Worm (Caenorhabditis elegans) whole organism, L4 larva: Measurements from ENCODE around the gene F58E2.2.
A peak's percentile ranks its signal among the peaks of the same experiment; 100 is the strongest.

Experiments used
- F10B5.3 ChIP-seq: sonication (generic microtip); optimal IDR thresholded peaks from 2 replicates; lab custom pipeline; 2016; ENCODE audit warnings: mild to moderate bottlenecking, missing genetic modification characterization, missing compliant biosample characterization
- F26F4.8 ChIP-seq: fragments of 200-800 bp; sonication (Bioruptor generic); conservative IDR thresholded peaks from 2 replicates; pipeline ENCODE4 v1.3.6; 2022; ENCODE audit warnings: missing genetic modification characterization, missing compliant biosample characterization
- F37D6.2 ChIP-seq: sonication (generic microtip); optimal IDR thresholded peaks from 2 replicates; lab custom pipeline; 2016; ENCODE audit warnings: mild to moderate bottlenecking, missing genetic modification characterization, missing compliant biosample characterization
- T26A8.4 ChIP-seq: fragments of 200-800 bp; sonication (Bioruptor generic); IDR thresholded peaks from 2 replicates; pipeline ENCODE4 v1.3.6; 2022; ENCODE audit warnings: missing genetic modification characterization, missing compliant biosample characterization
- Y105C5A.15 ChIP-seq: fragments of 200-800 bp; sonication (Bioruptor generic); IDR thresholded peaks from 2 replicates; pipeline ENCODE4 v1.3.6; 2022; ENCODE audit warnings: missing genetic modification characterization, missing compliant biosample characterization
- ZK546.5 ChIP-seq, 2 experiments: sonication (generic microtip); optimal IDR thresholded peaks; 2 replicates each; lab custom pipeline; 2017; ENCODE audit warnings: missing biosample characterization in 2 of 2, missing genetic modification characterization in 2 of 2
- aha-1 ChIP-seq: fragments of 150-350 bp; peaks from one replicate; lab custom pipeline; 2014; ENCODE audit warnings: missing biosample characterization, missing genetic modification characterization
- ama-1 ChIP-seq: fragments of 150-350 bp; optimal IDR thresholded peaks from 2 replicates; lab custom pipeline; 2014; ENCODE audit warnings: inconsistent platforms, mixed read lengths
- arid-1 ChIP-seq: fragments of 200-800 bp; sonication (Bioruptor generic); conservative IDR thresholded peaks from 2 replicates; pipeline ENCODE4 v1.3.6; 2022; ENCODE audit warnings: missing genetic modification reagents, missing genetic modification characterization, missing compliant biosample characterization
- attf-4 ChIP-seq: sonication (generic microtip); optimal IDR thresholded peaks from 3 replicates; lab custom pipeline; 2017; ENCODE audit warnings: missing biosample characterization, missing genetic modification characterization
- ceh-20 ChIP-seq: fragments of 200-800 bp; sonication (Bioruptor generic); IDR thresholded peaks from 2 replicates; pipeline ENCODE4 v1.3.6; 2022; ENCODE audit warnings: missing genetic modification reagents, missing genetic modification characterization, missing compliant biosample characterization
- ceh-62 ChIP-seq: sonication (generic microtip); optimal IDR thresholded peaks from 2 replicates; lab custom pipeline; 2017; ENCODE audit warnings: missing biosample characterization, missing genetic modification characterization
- cey-2 ChIP-seq: sonication (generic microtip); optimal IDR thresholded peaks from 3 replicates; lab custom pipeline; 2017; ENCODE audit warnings: missing genetic modification characterization, mild to moderate bottlenecking, missing compliant biosample characterization, antibody characterized with exemption, borderline replicate concordance; ENCODE audit not compliant: insufficient read depth
- ctbp-1 ChIP-seq: fragments of 200-800 bp; sonication (Bioruptor generic); IDR thresholded peaks from 2 replicates; pipeline ENCODE4 v1.3.6; 2022; ENCODE audit warnings: missing genetic modification reagents, missing genetic modification characterization, missing compliant biosample characterization
- daf-16 ChIP-seq, 3 experiments: sonication (generic microtip); optimal IDR thresholded peaks; 2 replicates each; lab custom pipeline; 2016 to 2017; ENCODE audit warnings: missing genetic modification characterization in 3 of 3, missing genetic modification reagents in 3 of 3, mild to moderate bottlenecking in 2 of 3, missing compliant biosample characterization in 2 of 3, missing biosample characterization in 1 of 3, moderate library complexity in 1 of 3
- daf-8 ChIP-seq: fragments of 200-800 bp; sonication (Bioruptor generic); IDR thresholded peaks from 2 replicates; pipeline ENCODE4 v1.3.6; 2022; ENCODE audit warnings: missing genetic modification characterization, missing compliant biosample characterization
- dmd-6 ChIP-seq: fragments of 200-800 bp; sonication (Bioruptor generic); IDR thresholded peaks from 2 replicates; pipeline ENCODE4 v1.3.6; 2022; ENCODE audit warnings: missing genetic modification reagents, missing genetic modification characterization, missing compliant biosample characterization
- dmd-8 ChIP-seq: fragments of 200-800 bp; sonication (Bioruptor generic); IDR thresholded peaks from 2 replicates; pipeline ENCODE4 v1.3.6; 2022; ENCODE audit warnings: missing genetic modification characterization, missing compliant biosample characterization
- fkh-10 ChIP-seq: fragments of 150-350 bp; optimal IDR thresholded peaks from 2 replicates; lab custom pipeline; 2014; ENCODE audit warnings: missing biosample characterization, missing genetic modification reagents, missing genetic modification characterization
- fos-1 ChIP-seq: fragments of 150-350 bp; optimal IDR thresholded peaks from 2 replicates; lab custom pipeline; 2014; ENCODE audit warnings: missing biosample characterization, missing genetic modification characterization
- jun-1 ChIP-seq: fragments of 150-350 bp; optimal IDR thresholded peaks from 2 replicates; lab custom pipeline; 2014; ENCODE audit warnings: missing biosample characterization, missing genetic modification reagents, missing genetic modification characterization
- lin-1 ChIP-seq: fragments of 200-800 bp; sonication (Bioruptor generic); IDR thresholded peaks from 2 replicates; pipeline ENCODE4 v1.3.6; 2022; ENCODE audit warnings: missing genetic modification reagents, missing genetic modification characterization, missing compliant biosample characterization
- lin-13 ChIP-seq: fragments of 150-350 bp; optimal IDR thresholded peaks from 2 replicates; lab custom pipeline; 2014; ENCODE audit warnings: missing biosample characterization, missing genetic modification reagents, missing genetic modification characterization
- lin-15B ChIP-seq: fragments of 150-350 bp; sonication (generic microtip); optimal IDR thresholded peaks from 3 replicates; lab custom pipeline; 2014; ENCODE audit warnings: missing biosample characterization, missing genetic modification characterization
- lin-39 ChIP-seq: fragments of 150-350 bp; optimal IDR thresholded peaks from 2 replicates; lab custom pipeline; 2014; ENCODE audit warnings: missing biosample characterization, missing genetic modification reagents, missing genetic modification characterization
- madf-5 ChIP-seq, 2 experiments: fragments of 200-800 bp; sonication (Bioruptor generic); IDR thresholded peaks; 2 replicates each; pipeline ENCODE4 v1.3.6; 2022; ENCODE audit warnings: missing compliant biosample characterization in 2 of 2, missing genetic modification characterization in 2 of 2
- madf-9 ChIP-seq: fragments of 200-800 bp; sonication (Bioruptor generic); conservative IDR thresholded peaks from 2 replicates; pipeline ENCODE4 v1.3.6; 2022; ENCODE audit warnings: missing genetic modification reagents, missing genetic modification characterization, missing compliant biosample characterization
- mdt-29 ChIP-seq: fragments of 200-800 bp; sonication (Bioruptor generic); IDR thresholded peaks from 2 replicates; pipeline ENCODE4 v1.3.6; 2022; ENCODE audit warnings: missing genetic modification reagents, missing genetic modification characterization, missing compliant biosample characterization
- mxl-3 ChIP-seq: fragments of 200-800 bp; sonication (Bioruptor generic); optimal IDR thresholded peaks from 2 replicates; lab custom pipeline; 2018; ENCODE audit warnings: mild to moderate bottlenecking, missing genetic modification characterization, missing compliant biosample characterization
- nhr-10 ChIP-seq: fragments of 150-350 bp; optimal IDR thresholded peaks from 2 replicates; lab custom pipeline; 2014; ENCODE audit warnings: missing biosample characterization, missing genetic modification characterization
- nhr-111 ChIP-seq: fragments of 200-800 bp; sonication (Bioruptor generic); optimal IDR thresholded peaks from 2 replicates; lab custom pipeline; 2018; ENCODE audit warnings: mild to moderate bottlenecking, missing genetic modification characterization, missing compliant biosample characterization
- nhr-237 ChIP-seq: sonication (generic microtip); optimal IDR thresholded peaks from 2 replicates; lab custom pipeline; 2017; ENCODE audit warnings: missing biosample characterization, missing genetic modification characterization
- nhr-41 ChIP-seq: fragments of 200-800 bp; sonication (Bioruptor generic); IDR thresholded peaks from 2 replicates; pipeline ENCODE4 v1.3.6; 2022; ENCODE audit warnings: missing genetic modification reagents, missing genetic modification characterization, missing compliant biosample characterization
- nhr-48 ChIP-seq: sonication (generic microtip); optimal IDR thresholded peaks from 2 replicates; lab custom pipeline; 2016; ENCODE audit warnings: mild to moderate bottlenecking, missing genetic modification characterization, missing compliant biosample characterization
- nhr-77 ChIP-seq: fragments of 150-350 bp; optimal IDR thresholded peaks from 2 replicates; lab custom pipeline; 2014; ENCODE audit warnings: missing biosample characterization, missing genetic modification characterization
- pqm-1 ChIP-seq: sonication (generic microtip); optimal IDR thresholded peaks from 2 replicates; lab custom pipeline; 2017; ENCODE audit warnings: missing biosample characterization, missing genetic modification characterization
- sdz-12 ChIP-seq: fragments of 200-800 bp; sonication (Bioruptor generic); optimal IDR thresholded peaks from 2 replicates; lab custom pipeline; 2018; ENCODE audit warnings: mild to moderate bottlenecking, missing genetic modification characterization, missing compliant biosample characterization
- snpc-1.2 ChIP-seq: fragments of 200-800 bp; sonication (Bioruptor generic); IDR thresholded peaks from 2 replicates; pipeline ENCODE4 v1.3.6; 2022; ENCODE audit warnings: missing genetic modification reagents, missing genetic modification characterization, missing compliant biosample characterization
- spr-1 ChIP-seq: sonication (generic microtip); optimal IDR thresholded peaks from 2 replicates; lab custom pipeline; 2016; ENCODE audit warnings: mild to moderate bottlenecking, missing genetic modification characterization, missing compliant biosample characterization
- spr-3 ChIP-seq: fragments of 200-800 bp; sonication (Bioruptor generic); optimal IDR thresholded peaks from 2 replicates; lab custom pipeline; 2018; ENCODE audit warnings: mild to moderate bottlenecking, missing genetic modification characterization, missing compliant biosample characterization
- unc-62 ChIP-seq, 3 experiments: fragments of 150-350 bp in 1 of 3; sonication (generic microtip); optimal IDR thresholded peaks in 2 of 3; peaks in 1 of 3; 1 replicate in 1 of 3; 2 replicates in 2 of 3; lab custom pipeline; 2014 to 2017; ENCODE audit warnings: missing biosample characterization in 3 of 3, missing genetic modification characterization in 3 of 3, missing genetic modification reagents in 3 of 3, missing genotype in 1 of 3
- zfp-2 ChIP-seq: sonication (generic microtip); optimal IDR thresholded peaks from 2 replicates; lab custom pipeline; 2016; ENCODE audit warnings: mild to moderate bottlenecking, missing genetic modification characterization, missing compliant biosample characterization
- zip-2 ChIP-seq: fragments of 150-350 bp; optimal IDR thresholded peaks from 2 replicates; lab custom pipeline; 2014; ENCODE audit warnings: missing biosample characterization, missing genetic modification characterization
- ztf-7 ChIP-seq: fragments of 150-350 bp; optimal IDR thresholded peaks from 2 replicates; lab custom pipeline; 2014; ENCODE audit warnings: missing biosample characterization, missing genetic modification characterization

Gene F58E2.2

DNA sequence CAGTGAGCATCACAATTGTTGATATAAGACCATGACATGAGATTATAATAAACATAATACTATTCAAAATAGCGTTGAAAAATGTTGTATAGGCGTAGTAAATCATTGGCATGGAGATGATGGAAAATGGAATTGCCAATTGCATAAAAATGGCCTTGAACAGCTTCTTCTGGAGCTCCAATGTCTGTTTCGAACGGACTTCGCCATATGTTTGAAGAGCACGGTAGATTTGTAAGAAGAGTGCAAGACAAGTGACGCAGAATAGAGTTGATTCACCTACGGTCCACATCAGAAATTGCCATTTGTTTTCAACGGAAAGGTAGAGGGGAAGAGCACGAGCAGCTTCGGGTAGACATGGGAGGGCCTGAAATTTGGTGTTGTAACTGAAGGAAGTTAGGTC is 22.5 kb upstream of the F58E2.2 start:
- TF ChIP-seq arid-1 (GFP tag; lab: Robert Waterston, UW), result no peak
- TF ChIP-seq aha-1 (tag; lab: Kevin White, UChicago), result peak; percentile 18
- TF ChIP-seq spr-3 (GFP tag; lab: Kevin White, UChicago), result no peak
- TF ChIP-seq ceh-20 (GFP tag; lab: Robert Waterston, UW), result no peak
- no peak for TF ChIP-seq Y105C5A.15 (GFP tag; lab: Robert Waterston, UW)
- no peak for TF ChIP-seq snpc-1.2 (GFP tag; lab: Robert Waterston, UW)
- TF ChIP-seq lin-39 (tag; lab: Kevin White, UChicago), result no peak
- TF ChIP-seq fkh-10 (GFP tag; lab: Kevin White, UChicago), result no peak
- no peak for TF ChIP-seq ztf-7 (tag; lab: Kevin White, UChicago)
- no peak for TF ChIP-seq nhr-111 (GFP tag; lab: Kevin White, UChicago)
- TF ChIP-seq daf-16 (GFP tag; optimal IDR thresholded peaks at IDR 0.05; lab: Kevin White, UChicago), result no peak
- TF ChIP-seq daf-16 (tag; optimal IDR thresholded peaks at IDR 0.05; lab: Kevin White, UChicago), result no peak
- TF ChIP-seq madf-5 (GFP tag; IDR thresholded peaks at IDR 0.05; lab: Robert Waterston, UW), result no peak
- no peak for TF ChIP-seq dmd-6 (GFP tag; lab: Robert Waterston, UW)
- TF ChIP-seq unc-62 (GFP tag; optimal IDR thresholded peaks at IDR 0.05 in 1 of 2; lab: Kevin White, UChicago), result peak in 1 of 2 experiments; percentile 95
- no peak for TF ChIP-seq unc-62 (tag; optimal IDR thresholded peaks at IDR 0.05; lab: Kevin White, UChicago)

DNA sequence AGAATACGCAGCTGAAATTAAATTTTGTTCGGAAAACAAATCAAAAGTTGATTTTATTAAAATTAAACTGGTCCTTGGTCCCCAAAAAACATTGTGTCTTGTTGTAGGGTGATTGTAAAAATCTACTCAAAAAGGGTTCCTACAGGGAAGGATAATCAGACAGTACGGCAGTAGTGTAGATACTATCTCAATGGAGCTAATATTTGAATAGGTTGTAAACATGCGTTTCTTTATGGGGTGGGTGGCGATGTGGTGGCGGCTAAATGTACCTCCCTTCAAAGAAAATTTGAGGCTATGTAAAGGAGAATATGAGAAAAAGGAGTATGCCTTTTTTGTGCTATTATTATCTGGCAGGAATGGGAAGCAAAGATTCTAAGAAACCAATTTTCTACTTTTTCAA is 17.3 kb upstream of the F58E2.2 start:
- TF ChIP-seq unc-62 (GFP tag; optimal IDR thresholded peaks at IDR 0.05 in 1 of 2; lab: Kevin White, UChicago) (peak in 1 of 2 experiments; percentile 88), unc-62 (tag; optimal IDR thresholded peaks at IDR 0.05; lab: Kevin White, UChicago) (no peak), nhr-41 (GFP tag; lab: Robert Waterston, UW) (no peak), daf-8 (no peak), aha-1 (tag; lab: Kevin White, UChicago) (peak; percentile 57)

- TF ChIP-seq attf-4 (no peak), ama-1 (no peak), F10B5.3 (tag; lab: Kevin White, UChicago) (no peak), mdt-29 (GFP tag; lab: Robert Waterston, UW) (no peak), ztf-7 (tag; lab: Kevin White, UChicago) (no peak), lin-1 (GFP tag; lab: Robert Waterston, UW) (no peak), nhr-41 (GFP tag; lab: Robert Waterston, UW) (no peak), daf-8 (no peak), F37D6.2 (tag; lab: Kevin White, UChicago) (no peak), nhr-48 (no peak), zfp-2 (tag; lab: Kevin White, UChicago) (no peak), sdz-12 (no peak), mxl-3 (no peak), fos-1 (tag; lab: Kevin White, UChicago) (no peak), lin-15B (tag; lab: Kevin White, UChicago) (no peak), nhr-77 (tag; lab: Kevin White, UChicago) (no peak), nhr-237 (no peak), T26A8.4 (no peak), pqm-1 (tag; lab: Kevin White, UChicago) (no peak), Y105C5A.15 (GFP tag; lab: Robert Waterston, UW) (no peak)
Measured at ce11 chrIV:3453346-3453745, 16.5 kb upstream of the F58E2.2 start, which contains the start of gene srz-23. Gene srz-23, plus strand, starts transcription at chrIV:3453608.

DNA sequence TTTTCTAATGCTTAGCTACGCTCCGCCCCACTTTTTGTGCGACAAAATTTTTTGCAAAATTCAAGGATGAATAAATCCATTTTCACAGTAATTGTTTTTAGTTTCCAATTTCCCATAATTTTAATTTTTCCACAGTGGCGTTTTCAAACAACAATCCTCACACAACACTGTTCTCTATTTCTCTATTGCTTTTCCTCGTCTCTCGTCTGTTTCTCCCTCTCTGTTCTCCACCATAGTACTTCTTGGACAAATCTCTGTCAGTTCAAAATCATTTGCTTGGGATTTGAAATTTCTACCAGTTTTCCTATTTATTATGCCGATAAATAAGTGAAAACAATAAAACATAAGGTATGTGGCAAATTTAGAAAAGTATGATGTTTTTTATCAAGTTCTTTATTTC is 6.6 kb upstream of the F58E2.2 start, which contains the start of gene F58E2.4:
F58E2.4 (plus strand) TSS at position 134 of the 400 bp plus-strand sequence.
- TF ChIP-seq aha-1 (tag; lab: Kevin White, UChicago) (peak; percentile 19), spr-1 (tag; lab: Kevin White, UChicago) (no peak)

- TF ChIP-seq mxl-3 (no peak), aha-1 (tag; lab: Kevin White, UChicago) (no peak), cey-2 (tag; lab: Kevin White, UChicago) (no peak), nhr-41 (GFP tag; lab: Robert Waterston, UW) (no peak), F26F4.8 (GFP tag; lab: Robert Waterston, UW) (no peak), ctbp-1 (GFP tag; lab: Robert Waterston, UW) (no peak), lin-13 (GFP tag; lab: Kevin White, UChicago) (no peak), zfp-2 (tag; lab: Kevin White, UChicago) (no peak), nhr-10 (tag; lab: Kevin White, UChicago) (no peak), ceh-62 (no peak), dmd-8 (GFP tag; lab: Robert Waterston, UW) (no peak), madf-9 (no peak), zip-2 (tag; lab: Kevin White, UChicago) (no peak), lin-1 (GFP tag; lab: Robert Waterston, UW) (no peak), ZK546.5 (tag; optimal IDR thresholded peaks at IDR 0.05; lab: Kevin White, UChicago) (no peak), jun-1 (no peak)
Measured at ce11 chrIV:3467128-3467527, 2.7 kb upstream of the F58E2.2 start, which contains the start of gene F58E2.3. Gene F58E2.3, plus strand, starts transcription at chrIV:3467428.
